Fruit fly (Drosophila melanogaster) whole organism, embryonic: Measurements from ENCODE around the gene CG5390.
A peak's percentile ranks its signal among the peaks of the same experiment; 100 is the strongest.

Experiments
- Awh ChIP-seq: fragments of 200-800 bp; sonication (Bioruptor generic); IDR thresholded peaks from 2 replicates; pipeline ENCODE4, ENCODE4 v1.3.6; 2022; ENCODE audit warnings: missing biosample characterization, missing genetic modification characterization
- BEAF-32 ChIP-seq: fragments of 200-800 bp; sonication (Bioruptor generic); optimal IDR thresholded peaks from 3 replicates; lab custom pipeline; 2017; ENCODE audit warnings: missing biosample characterization, missing genetic modification characterization, mild to moderate bottlenecking, moderate library complexity, missing genetic modification reagents
- Bteb2 ChIP-seq: fragments of 200-800 bp; sonication (Bioruptor generic); optimal IDR thresholded peaks from 2 replicates; lab custom pipeline; 2016; ENCODE audit warnings: missing biosample characterization, missing genetic modification characterization
- CG10267 ChIP-seq: fragments of 200-800 bp; sonication (Bioruptor generic); optimal IDR thresholded peaks from 2 replicates; lab custom pipeline; 2018; ENCODE audit warnings: missing biosample characterization, mild to moderate bottlenecking, missing genetic modification characterization, moderate library complexity
- CG10431 ChIP-seq: fragments of 200-800 bp; sonication (Bioruptor generic); optimal IDR thresholded peaks from 3 replicates; lab custom pipeline; 2018; ENCODE audit warnings: missing biosample characterization, mild to moderate bottlenecking, missing genetic modification characterization
- CG12659 ChIP-seq: fragments of 200-800 bp; sonication (Bioruptor generic); optimal IDR thresholded peaks from 3 replicates; lab custom pipeline; 2017; ENCODE audit warnings: mild to moderate bottlenecking, missing biosample characterization, missing genetic modification reagents, missing genetic modification characterization
- CG14667 ChIP-seq: fragments of 200-800 bp; sonication (Bioruptor generic); IDR thresholded peaks from 2 replicates; pipeline ENCODE4 v1.3.6; 2022; ENCODE audit warnings: missing biosample characterization, missing genetic modification characterization
- CG15601 ChIP-seq: fragments of 200-800 bp; sonication (Bioruptor generic); optimal IDR thresholded peaks from 3 replicates; lab custom pipeline; 2019; ENCODE audit warnings: missing biosample characterization, mild to moderate bottlenecking, missing genetic modification characterization, moderate library complexity
- CG1602 ChIP-seq: fragments of 200-800 bp; sonication (Bioruptor generic); optimal IDR thresholded peaks from 3 replicates; lab custom pipeline; 2016; ENCODE audit warnings: missing biosample characterization, missing genetic modification characterization
- CG16813 ChIP-seq: fragments of 200-800 bp; sonication (Bioruptor generic); IDR thresholded peaks from 3 replicates; pipeline ENCODE4 v1.3.6; 2022; ENCODE audit warnings: missing biosample characterization, missing genetic modification characterization; ENCODE audit not compliant: partially characterized antibody
- CG16863 ChIP-seq: fragments of 200-800 bp; sonication (Bioruptor generic); optimal IDR thresholded peaks from 3 replicates; lab custom pipeline; 2016; ENCODE audit warnings: missing biosample characterization, missing genetic modification characterization
- CG31365 ChIP-seq: fragments of 200-800 bp; sonication (Bioruptor generic); optimal IDR thresholded peaks from 2 replicates; lab custom pipeline; 2018; ENCODE audit warnings: missing biosample characterization, mild to moderate bottlenecking, missing genetic modification characterization
- CG32532 ChIP-seq: fragments of 200-800 bp; sonication (Bioruptor generic); IDR thresholded peaks from 2 replicates; pipeline ENCODE4 v1.3.6; 2022; ENCODE audit warnings: missing biosample characterization, missing genetic modification characterization
- CG33213 ChIP-seq: fragments of 200-800 bp; sonication (Bioruptor generic); optimal IDR thresholded peaks from 3 replicates; lab custom pipeline; 2016; ENCODE audit warnings: missing biosample characterization, missing genetic modification characterization
- CG33557 ChIP-seq: fragments of 200-800 bp; sonication (Bioruptor generic); optimal IDR thresholded peaks from 2 replicates; lab custom pipeline; 2019; ENCODE audit warnings: missing biosample characterization, mild to moderate bottlenecking, missing genetic modification characterization, moderate library complexity
- CG6654 ChIP-seq: fragments of 200-800 bp; sonication (Bioruptor generic); optimal IDR thresholded peaks from 2 replicates; lab custom pipeline; 2017; ENCODE audit warnings: missing biosample characterization, mild to moderate bottlenecking, missing genetic modification characterization
- CG8944 ChIP-seq: fragments of 200-800 bp; sonication (Bioruptor generic); optimal IDR thresholded peaks from 3 replicates; lab custom pipeline; 2016; ENCODE audit warnings: missing biosample characterization, missing genetic modification characterization
- CG9215 ChIP-seq: fragments of 200-800 bp; sonication (Bioruptor generic); IDR thresholded peaks from 2 replicates; pipeline ENCODE4 v1.3.6; 2022; ENCODE audit warnings: missing biosample characterization, missing genetic modification characterization
- CrebB ChIP-seq: fragments of 200-800 bp; sonication (Bioruptor generic); optimal IDR thresholded peaks from 3 replicates; lab custom pipeline; 2018; ENCODE audit warnings: missing biosample characterization, mild to moderate bottlenecking, missing genetic modification characterization
- Ets65A ChIP-seq: fragments of 200-800 bp; sonication (Bioruptor generic); peaks from one replicate; lab custom pipeline; 2016; ENCODE audit warnings: missing biosample characterization, missing genetic modification characterization
- HHEX ChIP-seq: fragments of 200-800 bp; sonication (Bioruptor generic); optimal IDR thresholded peaks from 3 replicates; lab custom pipeline; 2017; ENCODE audit warnings: missing biosample characterization, mild to moderate bottlenecking, missing genetic modification characterization, missing genetic modification reagents
- HLH54F ChIP-seq: fragments of 200-800 bp; sonication (Bioruptor generic); optimal IDR thresholded peaks from 3 replicates; lab custom pipeline; 2016; ENCODE audit warnings: missing biosample characterization, missing genetic modification characterization
- HmgD ChIP-seq: fragments of 200-800 bp; sonication (Bioruptor generic); optimal IDR thresholded peaks from 3 replicates; lab custom pipeline; 2016; ENCODE audit warnings: missing biosample characterization, missing genetic modification characterization
- Jarid2 ChIP-seq: fragments of 200-800 bp; sonication (Bioruptor generic); optimal IDR thresholded peaks from 3 replicates; lab custom pipeline; 2017; ENCODE audit warnings: mild to moderate bottlenecking, missing biosample characterization, missing genetic modification reagents, missing genetic modification characterization
- Max ChIP-seq: fragments of 200-800 bp; sonication (Bioruptor generic); optimal IDR thresholded peaks from 2 replicates; lab custom pipeline; 2016; ENCODE audit warnings: missing biosample characterization, mild to moderate bottlenecking, missing genetic modification characterization
- Myb ChIP-seq: fragments of 200-800 bp; sonication (Bioruptor generic); optimal IDR thresholded peaks from 2 replicates; lab custom pipeline; 2016; ENCODE audit warnings: missing biosample characterization, missing genetic modification characterization
- NK7.1 ChIP-seq: fragments of 200-800 bp; sonication (Bioruptor generic); optimal IDR thresholded peaks from 3 replicates; lab custom pipeline; 2016; ENCODE audit warnings: missing biosample characterization, missing genetic modification characterization
- NfI ChIP-seq: fragments of 200-800 bp; sonication (Bioruptor generic); optimal IDR thresholded peaks from 3 replicates; lab custom pipeline; 2018; ENCODE audit warnings: missing biosample characterization, mild to moderate bottlenecking, missing genetic modification characterization, moderate library complexity
- Opbp ChIP-seq: fragments of 200-800 bp; sonication (Bioruptor generic); IDR thresholded peaks from 3 replicates; pipeline ENCODE4 v1.3.6; 2022; ENCODE audit warnings: missing biosample characterization, missing genetic modification characterization; ENCODE audit not compliant: partially characterized antibody
- Pdp1 ChIP-seq, 2 experiments: fragments of 200-800 bp; sonication (Bioruptor generic); optimal IDR thresholded peaks; 3 replicates each; lab custom pipeline; 2016; ENCODE audit warnings: missing biosample characterization in 2 of 2, missing genetic modification characterization in 2 of 2, mild to moderate bottlenecking in 1 of 2, moderate library complexity in 1 of 2
- Sry-δ ChIP-seq: fragments of 200-800 bp; sonication (Bioruptor generic); optimal IDR thresholded peaks from 2 replicates; lab custom pipeline; 2016; ENCODE audit warnings: missing biosample characterization, missing genetic modification characterization
- Trl ChIP-seq, 3 experiments: fragments of >200 bp in 2 of 3; fragments of 200-800 bp in 1 of 3; sonication (Bioruptor generic) in 1 of 3; optimal IDR thresholded peaks; 2 replicates in 1 of 3; 3 replicates in 2 of 3; lab custom pipeline; 2016 to 2017; ENCODE audit warnings: missing biosample characterization in 1 of 3, missing genetic modification characterization in 1 of 3
- Vsx1 ChIP-seq: fragments of 200-800 bp; sonication (Bioruptor generic); optimal IDR thresholded peaks from 2 replicates; lab custom pipeline; 2017; ENCODE audit warnings: missing biosample characterization, mild to moderate bottlenecking, missing genetic modification characterization, missing genetic modification reagents
- YL-1 ChIP-seq: fragments of 200-800 bp; sonication (Bioruptor generic); optimal IDR thresholded peaks from 3 replicates; lab custom pipeline; 2017; ENCODE audit warnings: missing biosample characterization, mild to moderate bottlenecking, missing genetic modification characterization
- bbx ChIP-seq: fragments of 200-800 bp; sonication (Bioruptor generic); IDR thresholded peaks from 2 replicates; pipeline ENCODE4 v1.3.6; 2022; ENCODE audit warnings: missing biosample characterization, missing genetic modification characterization; ENCODE audit not compliant: partially characterized antibody
- chm ChIP-seq: fragments of 200-800 bp; sonication (Bioruptor generic); IDR thresholded peaks from 2 replicates; pipeline ENCODE4 v1.3.6; 2022; ENCODE audit warnings: missing biosample characterization, missing genetic modification characterization
- chn ChIP-seq: fragments of 200-800 bp; sonication (Bioruptor generic); optimal IDR thresholded peaks from 2 replicates; lab custom pipeline; 2016; ENCODE audit warnings: missing biosample characterization, missing genetic modification characterization
- emc ChIP-seq: fragments of 200-800 bp; sonication (Bioruptor generic); optimal IDR thresholded peaks from 2 replicates; lab custom pipeline; 2016; ENCODE audit warnings: missing biosample characterization, missing genetic modification characterization
- fru ChIP-seq: fragments of >200 bp; optimal IDR thresholded peaks from 2 replicates; lab custom pipeline; 2017
- gfzf ChIP-seq: fragments of 200-800 bp; sonication (Bioruptor generic); optimal IDR thresholded peaks from 2 replicates; lab custom pipeline; 2016; ENCODE audit warnings: missing biosample characterization, mild to moderate bottlenecking, missing genetic modification characterization, moderate library complexity
- gro ChIP-seq: fragments of 200-800 bp; sonication (Bioruptor generic); optimal IDR thresholded peaks from 2 replicates; lab custom pipeline; 2016; ENCODE audit warnings: missing biosample characterization, missing genetic modification characterization
- gsb ChIP-seq: fragments of 200-800 bp; sonication (Bioruptor generic); IDR thresholded peaks from 2 replicates; pipeline ENCODE4 v1.3.6; 2022; ENCODE audit warnings: missing biosample characterization, missing genetic modification characterization
- ham ChIP-seq: fragments of 200-800 bp; sonication (Bioruptor generic); IDR thresholded peaks from 2 replicates; pipeline ENCODE4 v1.3.6; 2022; ENCODE audit warnings: missing biosample characterization, missing genetic modification characterization
- hb ChIP-seq: fragments of 200-800 bp; sonication (Bioruptor generic); IDR thresholded peaks from 3 replicates; pipeline ENCODE4 v1.3.6; 2022; ENCODE audit warnings: missing biosample characterization, missing genetic modification characterization; ENCODE audit not compliant: partially characterized antibody
- ind ChIP-seq: fragments of 200-800 bp; sonication (Bioruptor generic); optimal IDR thresholded peaks from 3 replicates; lab custom pipeline; 2016; ENCODE audit warnings: missing biosample characterization, missing genetic modification characterization
- kay ChIP-seq: fragments of 200-800 bp; sonication (Bioruptor generic); optimal IDR thresholded peaks from 2 replicates; lab custom pipeline; 2016; ENCODE audit warnings: missing biosample characterization, missing genetic modification characterization
- ken ChIP-seq: fragments of 200-800 bp; sonication (Bioruptor generic); IDR thresholded peaks from 3 replicates; pipeline ENCODE4 v1.3.6; 2022; ENCODE audit warnings: missing biosample characterization, missing genetic modification characterization
- pb ChIP-seq: fragments of 200-800 bp; sonication (Bioruptor generic); optimal IDR thresholded peaks from 3 replicates; lab custom pipeline; 2016; ENCODE audit warnings: missing biosample characterization, missing genetic modification characterization
- sd ChIP-seq: fragments of 200-800 bp; sonication (Bioruptor generic); optimal IDR thresholded peaks from 3 replicates; lab custom pipeline; 2018; ENCODE audit warnings: missing biosample characterization, mild to moderate bottlenecking, missing genetic modification characterization, moderate library complexity
- twi ChIP-seq: fragments of 200-800 bp; optimal IDR thresholded peaks from 2 replicates; lab custom pipeline; 2019; ENCODE audit warnings: missing biosample characterization, mild to moderate bottlenecking, missing genetic modification characterization, moderate library complexity
- zen2 ChIP-seq: fragments of 200-800 bp; sonication (Bioruptor generic); IDR thresholded peaks from 3 replicates; pipeline ENCODE4 v1.3.6; 2022; ENCODE audit warnings: missing biosample characterization, missing genetic modification characterization; ENCODE audit not compliant: partially characterized antibody

Gene CG5390

DNA sequence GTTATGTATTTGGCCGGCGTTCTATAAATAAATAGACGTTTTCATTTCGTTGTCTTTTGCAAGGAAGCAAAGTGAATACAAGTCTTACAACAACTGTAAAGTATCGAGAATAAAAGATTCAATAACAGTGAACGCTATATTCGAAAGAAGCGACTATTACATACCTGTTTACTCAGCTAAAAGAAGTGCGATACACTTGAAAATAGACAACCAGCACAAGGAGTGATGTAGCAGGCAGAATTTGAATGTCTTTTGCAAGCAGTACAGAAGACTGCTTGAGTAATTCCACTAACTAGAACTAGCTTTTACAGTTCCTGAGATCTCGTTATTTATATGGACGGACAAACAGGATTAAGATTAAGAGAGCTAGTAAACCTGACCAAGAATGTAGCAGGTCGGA is 8.1 kb downstream of the CG5390 start (continued):
- TF ChIP-seq Pdp1 (GFP tag; optimal IDR thresholded peaks at IDR 0.05; lab: Kevin White, UChicago) = peak in 1 of 2 experiments; percentile 78
- TF ChIP-seq hb = peak; percentile 88; the same call in 2 of the 3 replicates
- peak; percentile 22 for TF ChIP-seq NfI (GFP tag; lab: Kevin White, UChicago)
- TF ChIP-seq Jarid2 = no peak
- TF ChIP-seq YL-1 (GFP tag; lab: Kevin White, UChicago) = peak; percentile 57
- peak; percentile 90; the same call in 2 of the 3 replicates for TF ChIP-seq Opbp (GFP tag; lab: Robert Waterston, UW)
- TF ChIP-seq Sry-δ = peak; percentile 24
- TF ChIP-seq Bteb2 (GFP tag; lab: Kevin White, UChicago) = no peak
- no peak for TF ChIP-seq CG16863 (GFP tag; lab: Kevin White, UChicago)
- no peak for TF ChIP-seq CG14667
- no peak for TF ChIP-seq CG1602 (GFP tag; lab: Kevin White, UChicago)
- no peak for TF ChIP-seq HLH54F (GFP tag; lab: Kevin White, UChicago)
- peak; percentile 59 for TF ChIP-seq HmgD
- TF ChIP-seq CG31365 = peak; percentile 98
- no peak for TF ChIP-seq NK7.1 (GFP tag; lab: Kevin White, UChicago)
- TF ChIP-seq Ets65A (GFP tag; lab: Kevin White, UChicago) = no peak
- no peak for TF ChIP-seq ind (GFP tag; lab: Kevin White, UChicago)
- no peak for TF ChIP-seq HHEX (GFP tag; lab: Kevin White, UChicago)
- TF ChIP-seq CG32532 (GFP tag; lab: Robert Waterston, UW) = no peak
- peak; percentile 22 for TF ChIP-seq CG15601 (tag; lab: Kevin White, UChicago)
- peak; percentile 15 for TF ChIP-seq BEAF-32 (GFP tag; lab: Kevin White, UChicago)
- TF ChIP-seq zen2 (GFP tag; lab: Robert Waterston, UW) = no peak
- no peak for TF ChIP-seq gro (GFP tag; lab: Kevin White, UChicago)
- no peak for TF ChIP-seq CG8944
- TF ChIP-seq chn (GFP tag; lab: Kevin White, UChicago) = no peak
- TF ChIP-seq CG16813 (GFP tag; lab: Robert Waterston, UW) = peak; percentile 91
- TF ChIP-seq sd (tag; lab: Kevin White, UChicago) = peak; percentile 95
- peak; percentile 74 for TF ChIP-seq CG12659 (GFP tag; lab: Kevin White, UChicago)
- TF ChIP-seq gsb = no peak
- no peak for TF ChIP-seq CG10267 (tag; lab: Kevin White, UChicago)
- TF ChIP-seq twi (tag; lab: Kevin White, UChicago) = peak; percentile 8
- no peak for TF ChIP-seq CrebB (tag; lab: Kevin White, UChicago)
- TF ChIP-seq CG9215 (GFP tag; lab: Robert Waterston, UW) = no peak
- TF ChIP-seq gfzf (GFP tag; lab: Kevin White, UChicago) = peak; percentile 13
- peak; percentile 62 for TF ChIP-seq Myb (GFP tag; lab: Kevin White, UChicago)
- TF ChIP-seq chm (GFP tag; lab: Robert Waterston, UW) = no peak
- no peak for TF ChIP-seq Awh (GFP tag; lab: Robert Waterston, UW)
- TF ChIP-seq Max (GFP tag; lab: Kevin White, UChicago) = no peak
- TF ChIP-seq CG33213 (GFP tag; lab: Kevin White, UChicago) = peak; percentile 5
- TF ChIP-seq ken (GFP tag; lab: Robert Waterston, UW) = no peak
- no peak for TF ChIP-seq ham (GFP tag; lab: Robert Waterston, UW)
- TF ChIP-seq CG10431 (GFP tag; lab: Kevin White, UChicago) = no peak
- no peak for TF ChIP-seq pb (GFP tag; lab: Kevin White, UChicago)
- TF ChIP-seq bbx (GFP tag; lab: Robert Waterston, UW) = peak; percentile 54
- no peak for TF ChIP-seq kay (GFP tag; lab: Kevin White, UChicago)
- peak; percentile 10 for TF ChIP-seq CG33557
- TF ChIP-seq fru (lab: Kevin White, UChicago) = no peak
- TF ChIP-seq Trl (optimal IDR thresholded peaks at IDR 0.05; lab: Kevin White, UChicago) = no peak
- TF ChIP-seq Trl (GFP tag; optimal IDR thresholded peaks at IDR 0.05; lab: Kevin White, UChicago) = no peak
- no peak for TF ChIP-seq CG6654 (GFP tag; lab: Kevin White, UChicago)
- TF ChIP-seq Vsx1 (GFP tag; lab: Kevin White, UChicago) = no peak
- TF ChIP-seq emc (GFP tag; lab: Kevin White, UChicago) = no peak
